Worm (Caenorhabditis elegans) whole organism, young adult: Measurements from ENCODE around the gene nep-15.

Experiments
- C06A6.2 ChIP-seq: fragments of 200-800 bp; sonication (Bioruptor generic); conservative IDR thresholded peaks from 2 replicates; pipeline ENCODE4 v1.3.6; 2022; ENCODE audit warnings: missing genetic modification characterization, missing compliant biosample characterization
- C17E4.6 ChIP-seq: fragments of 200-800 bp; sonication (Bioruptor generic); IDR thresholded peaks from 2 replicates; pipeline ENCODE4 v1.3.6; 2022; ENCODE audit warnings: missing genetic modification reagents, missing genetic modification characterization, missing compliant biosample characterization
- F39B2.1 ChIP-seq: fragments of 200-800 bp; sonication (Bioruptor generic); IDR thresholded peaks from 2 replicates; pipeline ENCODE4 v1.3.6; 2022; ENCODE audit warnings: missing genetic modification reagents, missing genetic modification characterization, missing compliant biosample characterization
- F57A8.1 ChIP-seq: fragments of 200-800 bp; sonication (Bioruptor generic); optimal IDR thresholded peaks from 2 replicates; lab custom pipeline; 2018; ENCODE audit warnings: mild to moderate bottlenecking, missing genetic modification characterization, moderate library complexity, missing compliant biosample characterization
- K11D2.4 ChIP-seq: fragments of 200-800 bp; sonication (Bioruptor generic); IDR thresholded peaks from 2 replicates; pipeline ENCODE4 v1.3.6; 2022; ENCODE audit warnings: missing genetic modification reagents, missing genetic modification characterization, missing compliant biosample characterization
- T26A5.8 ChIP-seq: sonication (generic microtip); optimal IDR thresholded peaks from 2 replicates; lab custom pipeline; 2016; ENCODE audit warnings: missing genetic modification characterization, missing compliant biosample characterization
- Y53F4B.3 ChIP-seq: fragments of 200-800 bp; sonication (Bioruptor generic); IDR thresholded peaks from 2 replicates; pipeline ENCODE4 v1.3.6; 2022; ENCODE audit warnings: missing genetic modification reagents, missing genetic modification characterization, missing compliant biosample characterization
- Y53G8AR.9 ChIP-seq: fragments of 200-800 bp; sonication (Bioruptor generic); conservative IDR thresholded peaks from 2 replicates; pipeline ENCODE4 v1.3.6; 2022; ENCODE audit warnings: missing genetic modification reagents, missing genetic modification characterization, missing compliant biosample characterization
- Y56A3A.18 ChIP-seq: fragments of 200-800 bp; sonication (Bioruptor generic); IDR thresholded peaks from 2 replicates; pipeline ENCODE4 v1.3.6; 2022; ENCODE audit warnings: missing genetic modification reagents, missing genetic modification characterization, missing compliant biosample characterization
- Y95B8A.8 ChIP-seq: fragments of 200-800 bp; sonication (Bioruptor generic); IDR thresholded peaks from 2 replicates; pipeline ENCODE4 v1.3.6; 2022; ENCODE audit warnings: missing genetic modification reagents, missing genetic modification characterization, missing compliant biosample characterization
- bed-1 ChIP-seq: fragments of 200-800 bp; sonication (Bioruptor generic); IDR thresholded peaks from 2 replicates; pipeline ENCODE4 v1.3.6; 2022; ENCODE audit warnings: missing genetic modification reagents, missing genetic modification characterization, missing compliant biosample characterization
- bed-2 ChIP-seq: fragments of 200-800 bp; sonication (Bioruptor generic); IDR thresholded peaks from 2 replicates; pipeline ENCODE4 v1.3.6; 2022; ENCODE audit warnings: missing genetic modification reagents, missing genetic modification characterization, missing compliant biosample characterization
- cebp-1 ChIP-seq, 2 experiments: fragments of 200-800 bp in 1 of 2; sonication (Bioruptor generic) in 1 of 2; sonication (generic microtip) in 1 of 2; IDR thresholded peaks in 1 of 2; optimal IDR thresholded peaks in 1 of 2; 2 replicates each; pipeline versions ENCODE4 v1.3.6 to Lab custom; 2017 to 2022; ENCODE audit warnings: missing compliant biosample characterization in 2 of 2, missing genetic modification characterization in 2 of 2, mild to moderate bottlenecking in 1 of 2, missing genetic modification reagents in 1 of 2, moderate library complexity in 1 of 2
- ceh-58 ChIP-seq: fragments of 200-800 bp; sonication (Bioruptor generic); IDR thresholded peaks from 2 replicates; pipeline ENCODE4 v1.3.6; 2022; ENCODE audit warnings: missing genetic modification characterization, missing compliant biosample characterization
- ceh-79 ChIP-seq: sonication (generic microtip); optimal IDR thresholded peaks from 2 replicates; lab custom pipeline; 2017; ENCODE audit warnings: mild to moderate bottlenecking, missing genetic modification characterization, missing compliant biosample characterization
- dpff-1 ChIP-seq: sonication (generic microtip); optimal IDR thresholded peaks from 2 replicates; lab custom pipeline; 2017; ENCODE audit warnings: mild to moderate bottlenecking, missing genetic modification characterization, missing compliant biosample characterization
- efl-1 ChIP-seq: fragments of 150-350 bp; optimal IDR thresholded peaks from 2 replicates; lab custom pipeline; 2014; ENCODE audit warnings: missing biosample characterization, missing genetic modification reagents, missing genetic modification characterization
- egl-44 ChIP-seq: fragments of 200-800 bp; sonication (Bioruptor generic); IDR thresholded peaks from 2 replicates; pipeline ENCODE4 v1.3.6; 2022; ENCODE audit warnings: missing genetic modification reagents, missing genetic modification characterization, missing compliant biosample characterization
- egrh-3 ChIP-seq: fragments of 200-800 bp; sonication (Bioruptor generic); IDR thresholded peaks from 2 replicates; pipeline ENCODE4 v1.3.6; 2022; ENCODE audit warnings: missing genetic modification reagents, missing genetic modification characterization, missing compliant biosample characterization
- him-1 ChIP-seq: sonication (generic microtip); optimal IDR thresholded peaks from 2 replicates; lab custom pipeline; 2016; ENCODE audit warnings: missing genotype, missing genetic modification reagents, missing genetic modification characterization, missing compliant biosample characterization
- hlh-12 ChIP-seq: sonication (generic microtip); optimal IDR thresholded peaks from 2 replicates; lab custom pipeline; 2016; ENCODE audit warnings: missing genetic modification characterization, missing compliant biosample characterization
- hlh-26 ChIP-seq: fragments of 200-800 bp; sonication (Bioruptor generic); conservative IDR thresholded peaks from 2 replicates; pipeline ENCODE4 v1.3.6; 2022; ENCODE audit warnings: missing genetic modification reagents, missing genetic modification characterization, missing compliant biosample characterization
- hmg-1.2 ChIP-seq: fragments of 200-800 bp; sonication (Bioruptor generic); IDR thresholded peaks from 2 replicates; pipeline ENCODE4 v1.3.6; 2022; ENCODE audit warnings: missing genetic modification reagents, missing genetic modification characterization, missing compliant biosample characterization
- hmg-20 ChIP-seq: fragments of 200-800 bp; sonication (Bioruptor generic); IDR thresholded peaks from 2 replicates; pipeline ENCODE4 v1.3.6; 2022; ENCODE audit warnings: missing genetic modification reagents, missing genetic modification characterization, missing compliant biosample characterization
- let-607 ChIP-seq, 2 experiments: fragments of 200-800 bp in 1 of 2; sonication (Bioruptor generic) in 1 of 2; sonication (generic microtip) in 1 of 2; optimal IDR thresholded peaks; 2 replicates each; lab custom pipeline; 2016 to 2018; ENCODE audit warnings: mild to moderate bottlenecking in 2 of 2, missing compliant biosample characterization in 2 of 2, missing genetic modification characterization in 2 of 2, moderate library complexity in 2 of 2, missing genotype in 1 of 2
- lir-1 ChIP-seq: fragments of 200-800 bp; sonication (Bioruptor generic); conservative IDR thresholded peaks from 2 replicates; pipeline ENCODE4 v1.3.6; 2022; ENCODE audit warnings: missing genetic modification reagents, missing genetic modification characterization, missing compliant biosample characterization
- lsl-1 ChIP-seq: fragments of 200-800 bp; sonication (Bioruptor generic); optimal IDR thresholded peaks from 2 replicates; lab custom pipeline; 2018; ENCODE audit warnings: mild to moderate bottlenecking, missing genetic modification characterization, moderate library complexity, missing compliant biosample characterization
- lsy-27 ChIP-seq: sonication (generic microtip); optimal IDR thresholded peaks from 2 replicates; lab custom pipeline; 2017; ENCODE audit warnings: missing genetic modification characterization, mild to moderate bottlenecking, missing compliant biosample characterization, antibody characterized with exemption, missing genotype, borderline replicate concordance; ENCODE audit not compliant: insufficient read depth
- madf-10 ChIP-seq: sonication (generic microtip); optimal IDR thresholded peaks from 2 replicates; lab custom pipeline; 2016; ENCODE audit warnings: mild to moderate bottlenecking, missing genetic modification characterization, missing compliant biosample characterization
- madf-6 ChIP-seq: fragments of 200-800 bp; sonication (Bioruptor generic); IDR thresholded peaks from 2 replicates; pipeline ENCODE4 v1.3.6; 2022; ENCODE audit warnings: missing genetic modification reagents, missing genetic modification characterization, missing compliant biosample characterization
- mcd-1 ChIP-seq: fragments of 200-800 bp; sonication (Bioruptor generic); IDR thresholded peaks from 2 replicates; pipeline ENCODE4 v1.3.6; 2022; ENCODE audit warnings: missing genetic modification reagents, missing genetic modification characterization, missing compliant biosample characterization
- mel-28 ChIP-seq: sonication (generic microtip); optimal IDR thresholded peaks from 2 replicates; lab custom pipeline; 2016; ENCODE audit warnings: borderline replicate concordance, mild to moderate bottlenecking, missing genetic modification characterization, missing compliant biosample characterization
- mes-4 ChIP-seq: sonication (generic microtip); optimal IDR thresholded peaks from 2 replicates; lab custom pipeline; 2016; ENCODE audit warnings: missing genotype, missing genetic modification characterization, missing compliant biosample characterization
- mxl-1 ChIP-seq: sonication (generic microtip); optimal IDR thresholded peaks from 2 replicates; lab custom pipeline; 2016; ENCODE audit warnings: missing genetic modification characterization, missing compliant biosample characterization
- nhr-179 ChIP-seq: sonication (generic microtip); optimal IDR thresholded peaks from 2 replicates; lab custom pipeline; 2016; ENCODE audit warnings: mild to moderate bottlenecking, missing genetic modification characterization, missing compliant biosample characterization
- nhr-27 ChIP-seq: fragments of 200-800 bp; sonication (Bioruptor generic); optimal IDR thresholded peaks from 2 replicates; lab custom pipeline; 2018; ENCODE audit warnings: mild to moderate bottlenecking, missing genetic modification characterization, moderate library complexity, missing compliant biosample characterization
- nhr-90 ChIP-seq: sonication (generic microtip); optimal IDR thresholded peaks from 2 replicates; lab custom pipeline; 2016; ENCODE audit warnings: missing genotype, mild to moderate bottlenecking, missing genetic modification characterization, missing compliant biosample characterization
- rec-8 ChIP-seq, 2 experiments: sonication (generic microtip); optimal IDR thresholded peaks; 2 replicates each; lab custom pipeline; 2016; ENCODE audit warnings: mild to moderate bottlenecking in 2 of 2, missing genetic modification characterization in 2 of 2, missing genetic modification reagents in 2 of 2, missing genotype in 2 of 2, missing biosample characterization in 1 of 2, missing compliant biosample characterization in 1 of 2, moderate library complexity in 1 of 2
- snpc-1.1 ChIP-seq: sonication (generic microtip); optimal IDR thresholded peaks from 2 replicates; lab custom pipeline; 2017; ENCODE audit warnings: missing genetic modification characterization, mild to moderate bottlenecking, missing compliant biosample characterization, antibody characterized with exemption, moderate library complexity, missing genotype, missing genetic modification reagents; ENCODE audit not compliant: insufficient read depth
- snpc-3.4 ChIP-seq: sonication (generic microtip); optimal IDR thresholded peaks from 2 replicates; lab custom pipeline; 2017; ENCODE audit warnings: missing genetic modification characterization, mild to moderate bottlenecking, missing compliant biosample characterization, antibody characterized with exemption, moderate library complexity, missing genotype, missing genetic modification reagents
- tlf-1 ChIP-seq: fragments of 200-800 bp; sonication (Bioruptor generic); optimal IDR thresholded peaks from 2 replicates; lab custom pipeline; 2018; ENCODE audit warnings: mild to moderate bottlenecking, missing genetic modification characterization, missing compliant biosample characterization
- unc-62 ChIP-seq: fragments of 150-350 bp; optimal IDR thresholded peaks from 2 replicates; lab custom pipeline; 2014; ENCODE audit warnings: missing biosample characterization, missing genetic modification reagents, missing genetic modification characterization
- xnd-1 ChIP-seq: sonication (generic microtip); optimal IDR thresholded peaks from 2 replicates; lab custom pipeline; 2016; ENCODE audit warnings: missing genotype, missing genetic modification reagents, missing genetic modification characterization, missing compliant biosample characterization
- ztf-22 ChIP-seq: fragments of 200-800 bp; sonication (Bioruptor generic); optimal IDR thresholded peaks from 2 replicates; lab custom pipeline; 2018; ENCODE audit warnings: mild to moderate bottlenecking, missing genetic modification characterization, moderate library complexity, missing compliant biosample characterization
- ztf-3 ChIP-seq: fragments of 200-800 bp; sonication (Bioruptor generic); optimal IDR thresholded peaks from 2 replicates; lab custom pipeline; 2018; ENCODE audit warnings: mild to moderate bottlenecking, missing genetic modification characterization, missing compliant biosample characterization
- ztf-6 ChIP-seq: fragments of 200-800 bp; sonication (Bioruptor generic); IDR thresholded peaks from 2 replicates; pipeline ENCODE4 v1.3.6; 2022; ENCODE audit warnings: missing genetic modification reagents, missing genetic modification characterization, missing compliant biosample characterization

nep-15 gene

ce11 chrX:8386068-8386851 lies 14.3 kb downstream of the nep-15 start (continued):
- TF ChIP-seq egrh-3 (GFP tag; lab: Robert Waterston, UW) (peak; percentile 30), mcd-1 (GFP tag; lab: Robert Waterston, UW) (0 out of 2 replicates have a peak, but pooled peaks have one; percentile 9), Y95B8A.8 (GFP tag; lab: Robert Waterston, UW) (no peak), dpff-1 (no peak), hmg-1.2 (peak; percentile 78), ceh-79 (tag; lab: Kevin White, UChicago) (no peak), Y56A3A.18 (no peak), madf-6 (peak; percentile 48; the same call in 1 of the 2 replicates), efl-1 (GFP tag; lab: Kevin White, UChicago) (no peak), madf-10 (tag; lab: Kevin White, UChicago) (peak; percentile 17), mxl-1 (peak; percentile 33), xnd-1 (tag; lab: Kevin White, UChicago) (no peak), unc-62 (GFP tag; lab: Kevin White, UChicago) (no peak), hlh-12 (tag; lab: Kevin White, UChicago) (no peak), him-1 (tag; lab: Kevin White, UChicago) (no peak), lir-1 (GFP tag; lab: Robert Waterston, UW) (0 out of 2 replicates have a peak, but pooled peaks have one; percentile 34), cebp-1 (GFP tag; IDR thresholded peaks at IDR 0.05; lab: Robert Waterston, UW) (peak; percentile 46; the same call in 1 of the 2 replicates), cebp-1 (tag; optimal IDR thresholded peaks at IDR 0.05; lab: Kevin White, UChicago) (peak; percentile 29), nhr-179 (tag; lab: Kevin White, UChicago) (no peak), rec-8 (tag; optimal IDR thresholded peaks at IDR 0.05; lab: Kevin White, UChicago) (no peak), mel-28 (tag; lab: Kevin White, UChicago) (no peak), tlf-1 (GFP tag; lab: Kevin White, UChicago) (no peak), F39B2.1 (no peak), lsy-27 (tag; lab: Kevin White, UChicago) (no peak), bed-1 (GFP tag; lab: Robert Waterston, UW) (no peak), hmg-20 (no peak), F57A8.1 (no peak), Y53G8AR.9 (no peak), ceh-58 (GFP tag; lab: Robert Waterston, UW) (no peak), lsl-1 (GFP tag; lab: Kevin White, UChicago) (no peak), snpc-1.1 (tag; lab: Kevin White, UChicago) (peak; percentile 43), nhr-90 (tag; lab: Kevin White, UChicago) (no peak), Y53F4B.3 (GFP tag; lab: Robert Waterston, UW) (no peak), egl-44 (GFP tag; lab: Robert Waterston, UW) (no peak), nhr-27 (no peak), C06A6.2 (no peak), snpc-3.4 (tag; lab: Kevin White, UChicago) (peak; percentile 45), T26A5.8 (tag; lab: Kevin White, UChicago) (no peak), bed-2 (no peak), ztf-6 (GFP tag; lab: Robert Waterston, UW) (no peak), hlh-26 (no peak), C17E4.6 (no peak), ztf-22 (GFP tag; lab: Kevin White, UChicago) (no peak), K11D2.4 (GFP tag; lab: Robert Waterston, UW) (peak; percentile 64), ztf-3 (GFP tag; lab: Kevin White, UChicago) (no peak), let-607 (tag; optimal IDR thresholded peaks at IDR 0.05; lab: Kevin White, UChicago) (no peak), mes-4 (tag; lab: Kevin White, UChicago) (no peak)
